Fruit fly (Drosophila melanogaster): ENCODE data around the gene TSG101.

Gene TSG101

DNA sequence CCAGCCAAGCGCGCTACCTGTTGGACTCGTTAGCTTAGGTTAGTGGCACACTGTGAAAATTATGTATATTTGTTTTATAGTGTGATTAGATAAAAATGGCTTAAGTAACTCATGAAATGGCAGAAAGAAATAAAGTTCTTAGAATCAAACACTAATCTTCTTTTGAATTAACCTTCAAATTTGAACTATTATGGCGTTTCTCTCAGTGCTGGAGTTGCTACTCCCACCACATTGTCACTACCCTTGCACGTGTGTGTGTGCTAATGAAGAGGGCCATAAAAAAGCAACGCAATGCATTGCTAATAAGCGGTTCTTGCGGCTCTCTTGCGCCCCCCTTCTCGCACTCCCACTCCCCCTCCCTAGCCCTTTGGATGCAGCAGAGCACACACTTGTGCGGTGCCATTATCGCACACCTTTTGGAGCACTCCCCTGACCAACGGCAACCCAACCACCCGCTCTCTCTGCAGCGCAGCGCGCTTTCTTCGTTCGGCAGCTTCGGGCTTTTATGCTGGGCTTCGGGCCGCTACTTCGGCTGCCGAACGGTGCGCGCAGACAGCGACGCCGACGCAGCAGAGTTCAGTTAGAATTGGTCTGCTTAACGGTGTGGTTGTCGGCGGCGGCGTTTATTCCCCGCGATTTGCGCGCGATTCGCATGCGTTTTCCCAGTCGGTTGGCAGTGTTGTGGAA is 48.7 kb downstream of the TSG101 start (continued):
- TF ChIP-seq p53 (GFP tag; optimal IDR thresholded peaks at IDR 0.05), result peak; percentile 74
- peak; percentile 84 for TF ChIP-seq CG13123 (GFP tag; optimal IDR thresholded peaks at IDR 0.05)
- TF ChIP-seq fd102C (GFP tag; optimal IDR thresholded peaks at IDR 0.05), result no peak
- TF ChIP-seq scrt (GFP tag; optimal IDR thresholded peaks at IDR 0.05), result peak; percentile 76
- TF ChIP-seq CG10431 (GFP tag; optimal IDR thresholded peaks at IDR 0.05), result peak; percentile 74
- TF ChIP-seq CG4424 (GFP tag; optimal IDR thresholded peaks at IDR 0.05), result peak; percentile 94
- TF ChIP-seq sqz (GFP tag; optimal IDR thresholded peaks at IDR 0.05), result peak; percentile 84
- peak; percentile 91 for TF ChIP-seq CG3407 (GFP tag; optimal IDR thresholded peaks at IDR 0.05)
- TF ChIP-seq Tbp (GFP tag; optimal IDR thresholded peaks at IDR 0.05), result no peak
- TF ChIP-seq CG15269 (tag; optimal IDR thresholded peaks at IDR 0.05), result peak; percentile 90
- TF ChIP-seq zfh2 (GFP tag; optimal IDR thresholded peaks at IDR 0.05), result peak; percentile 35
- peak; percentile 75 for TF ChIP-seq Fer1 (GFP tag; optimal IDR thresholded peaks at IDR 0.05)
- TF ChIP-seq Mad (GFP tag; optimal IDR thresholded peaks at IDR 0.05), result peak; percentile 55
- TF ChIP-seq CG31224 (GFP tag; IDR thresholded peaks at IDR 0.05), result peak; percentile 64
- TF ChIP-seq Dref (GFP tag; IDR thresholded peaks at IDR 0.05), result no peak
- TF ChIP-seq CG17186 (GFP tag; optimal IDR thresholded peaks at IDR 0.05), result peak; percentile 68
- TF ChIP-seq C15 (GFP tag; IDR thresholded peaks at IDR 0.05), result no peak; the same call in 2 of the 3 replicates
- peak; percentile 90 for TF ChIP-seq CG2202 (tag; optimal IDR thresholded peaks at IDR 0.05)
- TF ChIP-seq CG16863 (GFP tag; optimal IDR thresholded peaks at IDR 0.05), result peak; percentile 91
- TF ChIP-seq Nf-YA (GFP tag; IDR thresholded peaks at IDR 0.05), result peak; percentile 93
- no peak for TF ChIP-seq Doc3 (GFP tag; IDR thresholded peaks at IDR 0.05; ENCODE audit: partially characterized antibody)
- peak; percentile 83 for TF ChIP-seq disco-r (GFP tag; optimal IDR thresholded peaks at IDR 0.05)
- TF ChIP-seq CG16813 (GFP tag; IDR thresholded peaks at IDR 0.05; ENCODE audit: partially characterized antibody), result no peak
- peak; percentile 94 for TF ChIP-seq CG18262 (tag; optimal IDR thresholded peaks at IDR 0.05)
- TF ChIP-seq CG2889 (GFP tag; IDR thresholded peaks at IDR 0.05), result peak; percentile 83
- peak; percentile 23 for TF ChIP-seq CG9797 (GFP tag; optimal IDR thresholded peaks at IDR 0.05)
- TF ChIP-seq Atf3 (GFP tag; optimal IDR thresholded peaks at IDR 0.05), result peak; percentile 78
- TF ChIP-seq ind (GFP tag; optimal IDR thresholded peaks at IDR 0.05), result peak; percentile 87
- peak; percentile 49; the same call in 1 of the 2 replicates for TF ChIP-seq tna (GFP tag; IDR thresholded peaks at IDR 0.05; ENCODE audit: partially characterized antibody)
- TF ChIP-seq Hey (tag; optimal IDR thresholded peaks at IDR 0.05), result peak; percentile 54
- TF ChIP-seq CG6791 (GFP tag; IDR thresholded peaks at IDR 0.05; ENCODE audit: partially characterized antibody), result no peak; the same call in 2 of the 3 replicates
- TF ChIP-seq NfI (GFP tag; optimal IDR thresholded peaks at IDR 0.05), result peak; percentile 85
- peak; percentile 81 for TF ChIP-seq CG13775 (GFP tag; optimal IDR thresholded peaks at IDR 0.05)
- TF ChIP-seq eyg (GFP tag; optimal IDR thresholded peaks at IDR 0.05), result peak; percentile 89
- peak; percentile 67 for TF ChIP-seq Max (GFP tag; optimal IDR thresholded peaks at IDR 0.05)
- TF ChIP-seq prd (optimal IDR thresholded peaks at IDR 0.05), result no peak
- peak; percentile 93 for TF ChIP-seq prd (GFP tag; IDR thresholded peaks at IDR 0.05)
- TF ChIP-seq CG4360 (GFP tag; IDR thresholded peaks at IDR 0.05), result peak; percentile 77
- TF ChIP-seq CG1832 (GFP tag; optimal IDR thresholded peaks at IDR 0.05), result no peak
- peak; percentile 85 for TF ChIP-seq mam (GFP tag; optimal IDR thresholded peaks at IDR 0.05)
- TF ChIP-seq ATbp (GFP tag; optimal IDR thresholded peaks at IDR 0.05), result peak; percentile 96
- TF ChIP-seq CG4820 (GFP tag; optimal IDR thresholded peaks at IDR 0.05), result peak; percentile 93
- TF ChIP-seq Bgb (GFP tag; IDR thresholded peaks at IDR 0.05; ENCODE audit: partially characterized antibody), result peak; percentile 43; the same call in 1 of the 2 replicates
- TF ChIP-seq D19A (tag; optimal IDR thresholded peaks at IDR 0.05), result peak; percentile 88
- TF ChIP-seq CG16779 (GFP tag; IDR thresholded peaks at IDR 0.05), result peak; percentile 73
- peak; percentile 93 for TF ChIP-seq fd96Cb (tag; optimal IDR thresholded peaks at IDR 0.05)
- TF ChIP-seq Gug (GFP tag; IDR thresholded peaks at IDR 0.05), result peak; percentile 78
- peak; percentile 92 for TF ChIP-seq pros (GFP tag; optimal IDR thresholded peaks at IDR 0.05)
- TF ChIP-seq B-H1 (GFP tag; IDR thresholded peaks at IDR 0.05), result peak; percentile 91
